Worm (Caenorhabditis elegans) whole organism, mixed stage, embryonic: ENCODE results near the gene F20D6.1.

Experiments
- M03D4.4 ChIP-seq: sonication (generic microtip); optimal IDR thresholded peaks from 2 replicates; lab custom pipeline; 2017; ENCODE audit warnings: mild to moderate bottlenecking, missing genetic modification characterization, missing compliant biosample characterization
- bed-3 ChIP-seq: fragments of 200-800 bp; sonication (Bioruptor generic); optimal IDR thresholded peaks from 3 replicates; lab custom pipeline; 2018; ENCODE audit warnings: mild to moderate bottlenecking, missing genetic modification characterization, moderate library complexity, missing compliant biosample characterization
- blmp-1 ChIP-seq: fragments of 150-350 bp; optimal IDR thresholded peaks from 2 replicates; lab custom pipeline; 2014; ENCODE audit warnings: missing biosample characterization, missing genetic modification characterization
- ceh-39 ChIP-seq: fragments of 150-350 bp; optimal IDR thresholded peaks from 2 replicates; lab custom pipeline; 2014; ENCODE audit warnings: missing biosample characterization, missing genetic modification characterization
- ceh-43 ChIP-seq: fragments of 200-800 bp; sonication (Bioruptor generic); optimal IDR thresholded peaks from 2 replicates; lab custom pipeline; 2018; ENCODE audit warnings: mild to moderate bottlenecking, missing genetic modification characterization, moderate library complexity, missing compliant biosample characterization
- ceh-83 ChIP-seq: fragments of 200-800 bp; sonication (Bioruptor generic); optimal IDR thresholded peaks from 2 replicates; lab custom pipeline; 2018; ENCODE audit warnings: mild to moderate bottlenecking, missing genetic modification characterization, missing compliant biosample characterization
- ces-1 ChIP-seq: fragments of 150-350 bp; optimal IDR thresholded peaks from 2 replicates; lab custom pipeline; 2014; ENCODE audit warnings: missing biosample characterization, missing genetic modification reagents, missing genetic modification characterization
- cnd-1 ChIP-seq: fragments of 200-800 bp; sonication (Bioruptor generic); optimal IDR thresholded peaks from 2 replicates; lab custom pipeline; 2018; ENCODE audit warnings: mild to moderate bottlenecking, missing genetic modification characterization, missing compliant biosample characterization
- elt-1 ChIP-seq: sonication (generic microtip); optimal IDR thresholded peaks from 2 replicates; lab custom pipeline; 2017; ENCODE audit warnings: missing genetic modification characterization, mild to moderate bottlenecking, missing compliant biosample characterization, antibody characterized with exemption, moderate library complexity, borderline replicate concordance; ENCODE audit not compliant: insufficient read depth
- elt-3 ChIP-seq: fragments of 150-350 bp; optimal IDR thresholded peaks from 2 replicates; lab custom pipeline; 2014; ENCODE audit warnings: missing biosample characterization, missing genetic modification characterization
- flh-1 ChIP-seq: fragments of 200-800 bp; sonication (Bioruptor generic); optimal IDR thresholded peaks from 2 replicates; lab custom pipeline; 2018; ENCODE audit warnings: mild to moderate bottlenecking, missing genetic modification characterization, moderate library complexity, missing compliant biosample characterization
- ham-2 ChIP-seq: fragments of 200-800 bp; sonication (Bioruptor generic); optimal IDR thresholded peaks from 2 replicates; lab custom pipeline; 2018; ENCODE audit warnings: mild to moderate bottlenecking, missing genetic modification characterization, missing compliant biosample characterization
- hlh-1 ChIP-seq: fragments of 150-350 bp; optimal IDR thresholded peaks from 2 replicates; lab custom pipeline; 2014; ENCODE audit warnings: missing biosample characterization, missing genetic modification reagents, missing genetic modification characterization
- lin-13 ChIP-seq: fragments of 150-350 bp; optimal IDR thresholded peaks from 2 replicates; lab custom pipeline; 2014; ENCODE audit warnings: missing biosample characterization, missing genetic modification characterization
- lin-32 ChIP-seq: fragments of 200-800 bp; sonication (Bioruptor generic); optimal IDR thresholded peaks from 2 replicates; lab custom pipeline; 2018; ENCODE audit warnings: mild to moderate bottlenecking, missing genetic modification characterization, missing compliant biosample characterization
- lsy-2 ChIP-seq: fragments of 150-350 bp; optimal IDR thresholded peaks from 2 replicates; lab custom pipeline; 2014; ENCODE audit warnings: missing biosample characterization, missing genetic modification characterization
- mab-5 ChIP-seq: fragments of 150-350 bp; optimal IDR thresholded peaks from 2 replicates; lab custom pipeline; 2014; ENCODE audit warnings: missing biosample characterization, missing genetic modification characterization
- mep-1 ChIP-seq: fragments of 150-350 bp; optimal IDR thresholded peaks from 2 replicates; lab custom pipeline; 2017; ENCODE audit warnings: missing biosample characterization, missing genetic modification reagents, missing genetic modification characterization, inconsistent platforms
- nhr-12 ChIP-seq: fragments of 150-350 bp; optimal IDR thresholded peaks from 2 replicates; lab custom pipeline; 2014; ENCODE audit warnings: missing biosample characterization, missing genetic modification characterization
- nhr-2 ChIP-seq: fragments of 150-350 bp; optimal IDR thresholded peaks from 2 replicates; lab custom pipeline; 2014; ENCODE audit warnings: missing biosample characterization, missing genetic modification characterization
- nhr-237 ChIP-seq: fragments of 150-350 bp; optimal IDR thresholded peaks from 2 replicates; lab custom pipeline; 2014; ENCODE audit warnings: missing biosample characterization, missing genetic modification characterization
- nhr-28 ChIP-seq: fragments of 150-350 bp; optimal IDR thresholded peaks from 2 replicates; lab custom pipeline; 2014; ENCODE audit warnings: missing biosample characterization, missing genetic modification characterization
- nhr-76 ChIP-seq: sonication (generic microtip); optimal IDR thresholded peaks from 2 replicates; lab custom pipeline; 2017; ENCODE audit warnings: missing biosample characterization, missing genetic modification characterization
- sem-2 ChIP-seq: fragments of 200-800 bp; sonication (Bioruptor generic); optimal IDR thresholded peaks from 2 replicates; lab custom pipeline; 2018; ENCODE audit warnings: mild to moderate bottlenecking, missing genetic modification characterization, missing compliant biosample characterization
- snpc-4 ChIP-seq: fragments of 150-350 bp; optimal IDR thresholded peaks from 2 replicates; lab custom pipeline; 2014; ENCODE audit warnings: missing biosample characterization, missing genetic modification characterization
- sptf-1 ChIP-seq: sonication (generic microtip); optimal IDR thresholded peaks from 2 replicates; lab custom pipeline; 2017; ENCODE audit warnings: mild to moderate bottlenecking, missing genetic modification characterization, moderate library complexity, missing compliant biosample characterization
- tbx-8 ChIP-seq: fragments of 200-800 bp; sonication (Bioruptor generic); optimal IDR thresholded peaks from 2 replicates; lab custom pipeline; 2018; ENCODE audit warnings: mild to moderate bottlenecking, missing genetic modification characterization, moderate library complexity, missing compliant biosample characterization
- unc-120 ChIP-seq: sonication (generic microtip); optimal IDR thresholded peaks from 2 replicates; lab custom pipeline; 2017; ENCODE audit warnings: missing genetic modification characterization, missing compliant biosample characterization; ENCODE audit not compliant: poor library complexity, severe bottlenecking
- unc-39 ChIP-seq: fragments of 150-350 bp; optimal IDR thresholded peaks from 2 replicates; lab custom pipeline; 2014; ENCODE audit warnings: missing biosample characterization, missing genetic modification characterization
- unc-62 ChIP-seq: fragments of 150-350 bp; optimal IDR thresholded peaks from 2 replicates; lab custom pipeline; 2014; ENCODE audit warnings: missing biosample characterization, missing genetic modification reagents, missing genetic modification characterization
- zip-8 ChIP-seq: fragments of 150-350 bp; optimal IDR thresholded peaks from 2 replicates; lab custom pipeline; 2014; ENCODE audit warnings: missing biosample characterization, missing genetic modification characterization
- ztf-11 ChIP-seq: fragments of 150-350 bp; optimal IDR thresholded peaks from 2 replicates; lab custom pipeline; 2014; ENCODE audit warnings: missing biosample characterization, missing genetic modification characterization

The F20D6.1 gene

DNA sequence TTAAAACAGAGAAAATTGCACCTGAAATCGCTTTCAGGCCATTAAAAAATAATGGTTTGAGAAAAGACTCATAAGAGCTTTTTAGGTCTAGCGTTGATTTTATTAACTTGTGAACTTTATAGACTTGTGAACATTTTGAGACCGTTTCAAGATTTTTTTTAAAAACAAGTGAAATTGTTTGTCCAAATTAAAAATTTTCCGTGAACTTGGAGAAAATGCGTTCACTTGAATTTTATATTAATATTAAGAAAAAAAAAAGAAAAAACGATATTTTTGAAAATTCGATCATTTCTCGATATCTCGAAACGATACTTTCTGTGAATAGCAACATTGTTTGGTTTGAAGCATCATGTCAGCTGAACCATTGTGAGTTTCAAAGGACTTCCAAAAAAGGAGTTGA is at the start of gene F20D6.1:
Gene F20D6.1, plus strand, starts transcription at position 301 of the 400 bp plus-strand sequence.
- TF ChIP-seq elt-3 (tag; lab: Kevin White, UChicago), result no peak
- no peak for TF ChIP-seq nhr-2 (tag; lab: Kevin White, UChicago)
- no peak for TF ChIP-seq unc-39 (tag; lab: Kevin White, UChicago)
- TF ChIP-seq lsy-2 (tag; lab: Kevin White, UChicago), result no peak
- TF ChIP-seq bed-3 (GFP tag; lab: Kevin White, UChicago), result no peak
- no peak for TF ChIP-seq mab-5 (tag; lab: Kevin White, UChicago)
- no peak for TF ChIP-seq hlh-1
- no peak for TF ChIP-seq cnd-1 (tag; lab: Kevin White, UChicago)
- no peak for TF ChIP-seq snpc-4 (tag; lab: Kevin White, UChicago)
- no peak for TF ChIP-seq ceh-39 (tag; lab: Kevin White, UChicago)
- TF ChIP-seq nhr-237 (tag; lab: Kevin White, UChicago), result no peak
- no peak for TF ChIP-seq nhr-28
- no peak for TF ChIP-seq mep-1 (tag; lab: Kevin White, UChicago)
- no peak for TF ChIP-seq lin-32 (GFP tag; lab: Kevin White, UChicago)
- no peak for TF ChIP-seq M03D4.4 (tag; lab: Kevin White, UChicago)
- no peak for TF ChIP-seq blmp-1
- TF ChIP-seq sem-2 (GFP tag; lab: Kevin White, UChicago), result no peak
- TF ChIP-seq sptf-1 (tag; lab: Kevin White, UChicago), result no peak
- TF ChIP-seq tbx-8 (GFP tag; lab: Kevin White, UChicago), result no peak

DNA sequence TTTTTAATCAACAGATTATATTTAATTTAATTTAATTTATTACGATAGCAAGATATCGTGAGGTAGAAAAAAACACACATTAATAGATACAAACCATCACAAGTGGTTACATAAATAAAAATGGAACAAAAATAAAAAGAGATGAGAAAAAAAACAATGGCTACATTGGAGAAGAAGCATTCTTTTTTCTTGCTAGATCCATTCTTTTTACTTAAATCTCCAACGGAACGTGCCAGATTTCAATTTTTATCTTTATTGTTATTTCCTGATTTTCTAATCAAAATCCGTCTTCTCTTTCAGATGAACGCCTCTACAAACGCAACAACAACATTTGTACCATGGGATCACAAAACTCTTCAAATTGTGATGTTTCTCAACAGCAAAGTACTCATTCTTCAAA is 46.9 kb upstream of the F20D6.1 start, which contains the start of gene D1014.2:
Gene D1014.2, plus strand, starts transcription at position 301 of the 400 bp plus-strand sequence.
- no peak for TF ChIP-seq zip-8 (tag; lab: Kevin White, UChicago)
- TF ChIP-seq blmp-1, result no peak
- no peak for TF ChIP-seq ztf-11 (tag; lab: Kevin White, UChicago)
- TF ChIP-seq flh-1, result no peak
- no peak for TF ChIP-seq M03D4.4 (tag; lab: Kevin White, UChicago)
- TF ChIP-seq nhr-237 (tag; lab: Kevin White, UChicago), result no peak
- TF ChIP-seq, all 35 proteins: peak for 0

DNA sequence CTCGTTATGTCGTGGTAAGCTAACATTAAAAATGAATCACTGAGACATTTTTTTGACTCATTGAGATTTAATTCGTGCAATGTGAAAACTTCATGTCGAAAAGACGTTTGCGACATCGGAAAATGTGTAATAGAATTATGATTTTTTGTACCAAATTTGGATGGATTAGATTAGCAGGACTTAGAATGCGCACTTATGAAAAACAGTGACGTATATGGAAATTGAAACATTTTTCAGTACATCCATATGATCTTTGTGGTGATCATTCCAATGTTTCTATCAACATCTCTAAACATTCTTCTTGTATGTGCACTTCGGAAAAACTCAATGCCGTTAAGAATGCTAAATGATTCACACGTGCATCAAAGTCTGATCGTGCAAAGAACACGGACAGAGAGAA is 46.0 kb upstream of the F20D6.1 start:
- TF ChIP-seq sptf-1 (tag; lab: Kevin White, UChicago), result no peak
- TF ChIP-seq unc-120 (tag; lab: Kevin White, UChicago), result no peak
- no peak for TF ChIP-seq flh-1
- no peak for TF ChIP-seq nhr-12 (tag; lab: Kevin White, UChicago)
- TF ChIP-seq ces-1 (GFP tag; lab: Kevin White, UChicago), result no peak
- no peak for TF ChIP-seq nhr-237 (tag; lab: Kevin White, UChicago)
- TF ChIP-seq nhr-76 (tag; lab: Kevin White, UChicago), result no peak
- no peak for TF ChIP-seq ham-2
- TF ChIP-seq unc-39 (tag; lab: Kevin White, UChicago), result no peak
- no peak for TF ChIP-seq elt-3 (tag; lab: Kevin White, UChicago)
- no peak for TF ChIP-seq unc-62
- TF ChIP-seq blmp-1, result no peak
- TF ChIP-seq lin-32 (GFP tag; lab: Kevin White, UChicago), result no peak
- no peak for TF ChIP-seq elt-1 (tag; lab: Kevin White, UChicago)
- TF ChIP-seq lin-13 (tag; lab: Kevin White, UChicago), result no peak
- no peak for TF ChIP-seq nhr-2 (tag; lab: Kevin White, UChicago)
- no peak for TF ChIP-seq ztf-11 (tag; lab: Kevin White, UChicago)
- TF ChIP-seq nhr-28, result no peak

DNA sequence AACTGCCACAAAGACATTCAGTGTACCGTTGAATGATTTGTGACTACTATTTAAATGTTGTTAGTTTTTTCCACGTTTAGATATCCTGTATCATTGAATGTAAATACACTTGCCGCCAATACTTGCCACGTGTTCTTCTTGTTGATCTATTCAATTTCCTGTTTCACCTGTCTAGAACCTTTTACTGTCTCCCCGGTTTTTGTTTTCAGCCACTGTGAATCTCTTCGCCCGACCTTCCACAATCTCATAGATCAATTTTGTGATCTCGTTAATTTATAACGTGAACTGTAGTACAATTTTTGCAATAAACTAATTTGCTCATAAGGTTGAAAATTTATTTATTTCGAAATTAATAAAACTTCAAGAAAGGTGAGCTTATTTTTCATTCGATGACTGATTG is 45.2 kb upstream of the F20D6.1 start, which contains the start of gene D1014.13:
Gene D1014.13, plus strand, starts transcription at position 301 of the 400 bp plus-strand sequence.
- TF ChIP-seq M03D4.4 (tag; lab: Kevin White, UChicago) (no peak), sem-2 (GFP tag; lab: Kevin White, UChicago) (no peak), ceh-43 (GFP tag; lab: Kevin White, UChicago) (no peak), lin-13 (tag; lab: Kevin White, UChicago) (no peak), ceh-83 (GFP tag; lab: Kevin White, UChicago) (no peak), elt-1 (tag; lab: Kevin White, UChicago) (no peak), elt-3 (tag; lab: Kevin White, UChicago) (no peak), zip-8 (tag; lab: Kevin White, UChicago) (no peak), unc-120 (tag; lab: Kevin White, UChicago) (no peak), mab-5 (tag; lab: Kevin White, UChicago) (no peak), ces-1 (GFP tag; lab: Kevin White, UChicago) (no peak), nhr-76 (tag; lab: Kevin White, UChicago) (no peak), lsy-2 (tag; lab: Kevin White, UChicago) (no peak)
